Fruit fly (Drosophila melanogaster) whole organism, embryonic: ENCODE results near the gene nkt.

Source experiments
- B-H2 ChIP-seq: fragments of 200-800 bp; sonication (Bioruptor generic); optimal IDR thresholded peaks from 2 replicates; lab custom pipeline; 2018; ENCODE audit warnings: missing biosample characterization, mild to moderate bottlenecking, missing genetic modification characterization
- Blimp-1 ChIP-seq: fragments of 200-800 bp; sonication (Bioruptor generic); optimal IDR thresholded peaks from 3 replicates; lab custom pipeline; 2018; ENCODE audit warnings: missing biosample characterization, missing genetic modification characterization, mild to moderate bottlenecking, moderate library complexity, missing genetic modification reagents
- CG1024 ChIP-seq: fragments of 200-800 bp; sonication (Bioruptor generic); IDR thresholded peaks from 2 replicates; pipeline ENCODE4 v1.3.6; 2022; ENCODE audit warnings: missing biosample characterization, missing genetic modification characterization
- CG11456 ChIP-seq: fragments of 200-800 bp; sonication (Bioruptor generic); IDR thresholded peaks from 3 replicates; pipeline ENCODE4 v1.3.6; 2022; ENCODE audit warnings: missing biosample characterization, missing genetic modification characterization
- CG13424 ChIP-seq: fragments of 200-800 bp; sonication (Bioruptor generic); optimal IDR thresholded peaks from 2 replicates; lab custom pipeline; 2019; ENCODE audit warnings: missing biosample characterization, mild to moderate bottlenecking, missing genetic modification characterization, moderate library complexity
- CG14965 ChIP-seq: fragments of 200-800 bp; sonication (Bioruptor generic); optimal IDR thresholded peaks from 2 replicates; lab custom pipeline; 2016; ENCODE audit warnings: missing biosample characterization, missing genetic modification characterization, borderline replicate concordance
- CG15479 ChIP-seq: fragments of 200-800 bp; sonication (Bioruptor generic); optimal IDR thresholded peaks from 3 replicates; lab custom pipeline; 2019; ENCODE audit warnings: missing biosample characterization, mild to moderate bottlenecking, missing genetic modification characterization, moderate library complexity
- CG1602 ChIP-seq: fragments of 200-800 bp; sonication (Bioruptor generic); optimal IDR thresholded peaks from 3 replicates; lab custom pipeline; 2016; ENCODE audit warnings: missing biosample characterization, missing genetic modification characterization
- CG1647 ChIP-seq: fragments of 200-800 bp; sonication (Bioruptor generic); optimal IDR thresholded peaks from 3 replicates; lab custom pipeline; 2016; ENCODE audit warnings: missing biosample characterization, missing genetic modification characterization
- CG17802 ChIP-seq: fragments of 200-800 bp; sonication (Bioruptor generic); optimal IDR thresholded peaks from 2 replicates; lab custom pipeline; 2018; ENCODE audit warnings: missing biosample characterization, mild to moderate bottlenecking, missing genetic modification characterization, moderate library complexity
- CG2202 ChIP-seq: fragments of 200-800 bp; sonication (Bioruptor generic); optimal IDR thresholded peaks from 2 replicates; lab custom pipeline; 2018; ENCODE audit warnings: missing biosample characterization, mild to moderate bottlenecking, missing genetic modification characterization
- CG30020 ChIP-seq: fragments of 200-800 bp; optimal IDR thresholded peaks from 2 replicates; lab custom pipeline; 2019; ENCODE audit warnings: missing biosample characterization, mild to moderate bottlenecking, missing genetic modification characterization, moderate library complexity
- CG32532 ChIP-seq: fragments of 200-800 bp; sonication (Bioruptor generic); IDR thresholded peaks from 2 replicates; pipeline ENCODE4 v1.3.6; 2022; ENCODE audit warnings: missing biosample characterization, missing genetic modification characterization
- CG3281 ChIP-seq: fragments of 200-800 bp; sonication (Bioruptor generic); optimal IDR thresholded peaks from 3 replicates; lab custom pipeline; 2017; ENCODE audit warnings: missing biosample characterization, mild to moderate bottlenecking, missing genetic modification characterization
- CG3726 ChIP-seq: fragments of 200-800 bp; sonication (Bioruptor generic); IDR thresholded peaks from 3 replicates; pipeline ENCODE4, ENCODE4 v1.3.6; 2022; ENCODE audit warnings: missing biosample characterization, missing genetic modification characterization
- CG43689 ChIP-seq: fragments of 200-800 bp; sonication (Bioruptor generic); IDR thresholded peaks from 2 replicates; pipeline ENCODE4 v1.3.6; 2022; ENCODE audit warnings: missing biosample characterization, missing genetic modification characterization
- CG4404 ChIP-seq: fragments of 200-800 bp; sonication (Bioruptor generic); IDR thresholded peaks from 2 replicates; pipeline ENCODE4 v1.3.6; 2022; ENCODE audit warnings: missing biosample characterization, missing genetic modification characterization
- CG4424 ChIP-seq: fragments of 200-800 bp; sonication (Bioruptor generic); optimal IDR thresholded peaks from 3 replicates; lab custom pipeline; 2016; ENCODE audit warnings: missing biosample characterization, missing genetic modification characterization
- CG6254 ChIP-seq: fragments of 200-800 bp; sonication (Bioruptor generic); optimal IDR thresholded peaks from 3 replicates; lab custom pipeline; 2017; ENCODE audit warnings: mild to moderate bottlenecking, missing biosample characterization, missing genetic modification reagents, missing genetic modification characterization
- CG6791 ChIP-seq: fragments of 200-800 bp; sonication (Bioruptor generic); IDR thresholded peaks from 3 replicates; pipeline ENCODE4 v1.3.6; 2022; ENCODE audit warnings: missing biosample characterization, missing genetic modification characterization; ENCODE audit not compliant: partially characterized antibody
- CG7372 ChIP-seq: fragments of 200-800 bp; sonication (Bioruptor generic); IDR thresholded peaks from 2 replicates; pipeline ENCODE4 v1.3.6; 2022; ENCODE audit warnings: missing biosample characterization, missing genetic modification characterization
- CG7987 ChIP-seq: fragments of 200-800 bp; sonication (Bioruptor generic); optimal IDR thresholded peaks from 2 replicates; lab custom pipeline; 2018; ENCODE audit warnings: missing biosample characterization, mild to moderate bottlenecking, missing genetic modification characterization, moderate library complexity
- CG8924 ChIP-seq: fragments of 200-800 bp; optimal IDR thresholded peaks from 3 replicates; lab custom pipeline; 2019; ENCODE audit warnings: missing biosample characterization, mild to moderate bottlenecking, missing genetic modification characterization, moderate library complexity
- CG8944 ChIP-seq: fragments of 200-800 bp; sonication (Bioruptor generic); optimal IDR thresholded peaks from 3 replicates; lab custom pipeline; 2016; ENCODE audit warnings: missing biosample characterization, missing genetic modification characterization
- CTCF ChIP-seq: fragments of 200-800 bp; sonication (Bioruptor generic); optimal IDR thresholded peaks from 2 replicates; lab custom pipeline; 2017; ENCODE audit warnings: missing biosample characterization, mild to moderate bottlenecking, missing genetic modification characterization, moderate library complexity
- D ChIP-seq, 2 experiments: fragments of 200-800 bp in 1 of 2; fragments of >200 bp in 1 of 2; sonication (Bioruptor generic) in 1 of 2; optimal IDR thresholded peaks; 2 replicates in 1 of 2; 3 replicates in 1 of 2; lab custom pipeline; 2017; ENCODE audit warnings: mild to moderate bottlenecking in 1 of 2, missing biosample characterization in 1 of 2, missing genetic modification characterization in 1 of 2, missing genetic modification reagents in 1 of 2
- D19A ChIP-seq: fragments of 200-800 bp; optimal IDR thresholded peaks from 3 replicates; lab custom pipeline; 2019; ENCODE audit warnings: missing biosample characterization, mild to moderate bottlenecking, missing genetic modification characterization, moderate library complexity
- Dad ChIP-seq: fragments of 200-800 bp; sonication (Bioruptor generic); optimal IDR thresholded peaks from 3 replicates; lab custom pipeline; 2016; ENCODE audit warnings: missing biosample characterization, missing genetic modification characterization
- Dip3 ChIP-seq: fragments of 200-800 bp; sonication (Bioruptor generic); optimal IDR thresholded peaks from 3 replicates; lab custom pipeline; 2016; ENCODE audit warnings: missing biosample characterization, missing genetic modification characterization
- E2f2 ChIP-seq: fragments of 200-800 bp; sonication (Bioruptor generic); IDR thresholded peaks from 2 replicates; pipeline ENCODE4 v1.3.6; 2022; ENCODE audit warnings: missing biosample characterization, missing genetic modification characterization
- Fer2 ChIP-seq: fragments of 200-800 bp; sonication (Bioruptor generic); optimal IDR thresholded peaks from 2 replicates; lab custom pipeline; 2018; ENCODE audit warnings: missing biosample characterization, mild to moderate bottlenecking, missing genetic modification characterization, moderate library complexity
- NFAT ChIP-seq: fragments of 200-800 bp; sonication (Bioruptor generic); IDR thresholded peaks from 2 replicates; pipeline ENCODE4 v1.3.6; 2022; ENCODE audit warnings: missing biosample characterization, missing genetic modification characterization
- NK7.1 ChIP-seq: fragments of 200-800 bp; sonication (Bioruptor generic); optimal IDR thresholded peaks from 3 replicates; lab custom pipeline; 2016; ENCODE audit warnings: missing biosample characterization, missing genetic modification characterization
- Oaz ChIP-seq: fragments of 200-800 bp; sonication (Bioruptor generic); IDR thresholded peaks from 2 replicates; pipeline ENCODE4 v1.3.6; 2022; ENCODE audit warnings: missing biosample characterization, missing genetic modification characterization
- Rfx ChIP-seq: fragments of 200-800 bp; sonication (Bioruptor generic); IDR thresholded peaks from 2 replicates; pipeline ENCODE4 v1.3.6; 2022; ENCODE audit warnings: missing biosample characterization, missing genetic modification characterization
- Spps ChIP-seq: fragments of 200-800 bp; sonication (Bioruptor generic); optimal IDR thresholded peaks from 2 replicates; lab custom pipeline; 2018; ENCODE audit warnings: missing biosample characterization, mild to moderate bottlenecking, missing genetic modification characterization
- ato ChIP-seq: fragments of 200-800 bp; sonication (Bioruptor generic); IDR thresholded peaks from 2 replicates; pipeline ENCODE4 v1.3.6; 2022; ENCODE audit warnings: missing biosample characterization, missing genetic modification characterization; ENCODE audit not compliant: partially characterized antibody
- bowl ChIP-seq: fragments of 200-800 bp; sonication (Bioruptor generic); IDR thresholded peaks from 2 replicates; pipeline ENCODE4 v1.3.6; 2022; ENCODE audit warnings: missing biosample characterization, missing genetic modification characterization
- cato ChIP-seq: fragments of 200-800 bp; sonication (Bioruptor generic); optimal IDR thresholded peaks from 2 replicates; lab custom pipeline; 2016; ENCODE audit warnings: missing biosample characterization, missing genetic modification characterization, borderline replicate concordance
- en ChIP-seq: fragments of 200-800 bp; sonication (Bioruptor generic); optimal IDR thresholded peaks from 2 replicates; lab custom pipeline; 2016; ENCODE audit warnings: missing biosample characterization, missing genetic modification characterization
- fd64A ChIP-seq: fragments of 200-800 bp; sonication (Bioruptor generic); optimal IDR thresholded peaks from 3 replicates; lab custom pipeline; 2018; ENCODE audit warnings: missing biosample characterization, mild to moderate bottlenecking, missing genetic modification characterization
- klu ChIP-seq: fragments of 200-800 bp; sonication (Bioruptor generic); IDR thresholded peaks from 2 replicates; pipeline ENCODE4 v1.3.6; 2022; ENCODE audit warnings: missing biosample characterization, missing genetic modification characterization
- nerfin-2 ChIP-seq: fragments of 200-800 bp; sonication (Bioruptor generic); IDR thresholded peaks from 2 replicates; pipeline ENCODE4 v1.3.6; 2022; ENCODE audit warnings: missing biosample characterization, missing genetic modification characterization; ENCODE audit not compliant: partially characterized antibody
- row ChIP-seq: fragments of 200-800 bp; sonication (Bioruptor generic); IDR thresholded peaks from 3 replicates; pipeline ENCODE4 v1.3.6; 2022; ENCODE audit warnings: missing biosample characterization, missing genetic modification characterization
- sd ChIP-seq: fragments of 200-800 bp; sonication (Bioruptor generic); optimal IDR thresholded peaks from 3 replicates; lab custom pipeline; 2018; ENCODE audit warnings: missing biosample characterization, mild to moderate bottlenecking, missing genetic modification characterization, moderate library complexity
- toy ChIP-seq: fragments of 200-800 bp; sonication (Bioruptor generic); IDR thresholded peaks from 2 replicates; pipeline ENCODE4 v1.3.6; 2022; ENCODE audit warnings: missing biosample characterization, missing genetic modification characterization
- trem ChIP-seq: fragments of 200-800 bp; optimal IDR thresholded peaks from 3 replicates; lab custom pipeline; 2019; ENCODE audit warnings: missing biosample characterization, mild to moderate bottlenecking, missing genetic modification characterization, moderate library complexity
- zen ChIP-seq: fragments of 200-800 bp; sonication (Bioruptor generic); optimal IDR thresholded peaks from 3 replicates; lab custom pipeline; 2018; ENCODE audit warnings: missing biosample characterization, mild to moderate bottlenecking, missing genetic modification characterization, moderate library complexity

Gene nkt

DNA sequence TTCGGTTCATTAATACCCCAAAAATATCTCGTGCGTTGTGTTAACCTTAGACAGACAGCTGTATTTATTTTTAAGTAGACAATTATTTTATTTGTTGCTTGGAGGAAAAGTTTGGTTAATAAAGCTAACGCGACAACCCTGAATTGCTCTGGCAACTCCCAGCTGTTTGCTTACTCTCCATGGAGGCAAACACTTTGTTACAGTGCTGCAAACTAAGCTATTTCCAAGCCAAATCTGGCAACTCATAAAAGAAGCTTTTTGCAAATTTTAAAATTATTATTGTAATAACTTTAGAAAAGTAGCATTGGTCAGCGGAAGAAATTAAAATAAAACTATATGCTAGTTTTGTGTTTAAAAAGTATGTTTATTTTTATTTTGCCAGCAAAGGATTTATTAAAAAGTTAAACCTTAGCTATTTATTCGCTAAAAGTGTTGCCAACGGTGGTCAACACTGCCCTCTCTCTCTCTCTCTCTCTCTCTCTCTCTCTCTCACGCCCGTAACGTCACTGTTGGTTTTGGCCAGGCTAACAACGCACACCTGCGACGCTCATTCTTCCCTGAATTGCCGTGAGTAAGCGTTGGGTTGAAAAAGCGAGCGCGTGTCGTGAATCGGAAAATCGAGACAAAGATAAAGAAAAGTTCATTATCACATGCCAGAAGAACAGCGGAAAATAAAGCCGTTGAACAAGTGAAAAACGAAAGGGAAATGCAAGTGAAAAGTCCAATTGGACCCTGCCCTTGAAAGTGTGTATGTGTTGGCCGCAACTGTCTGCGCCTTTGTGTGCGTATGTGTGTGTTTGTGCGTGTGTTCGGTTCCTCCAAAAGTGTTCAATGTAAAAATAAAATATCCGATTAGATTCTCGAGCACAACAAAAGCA, 14.3 kb downstream of the nkt start (continued):
- TF ChIP-seq toy (GFP tag; lab: Robert Waterston, UW) = peak; percentile 85
- peak; percentile 90 for TF ChIP-seq CG3281 (GFP tag; lab: Kevin White, UChicago)
- no peak for TF ChIP-seq CG6791 (GFP tag; lab: Robert Waterston, UW)
- TF ChIP-seq row (GFP tag; lab: Robert Waterston, UW) = peak; percentile 99
- peak; percentile 39 for TF ChIP-seq CTCF (GFP tag; lab: Kevin White, UChicago)
- peak; percentile 62 for TF ChIP-seq zen (tag; lab: Kevin White, UChicago)
- peak; percentile 2 for TF ChIP-seq CG30020 (tag; lab: Kevin White, UChicago)
- peak; percentile 82 for TF ChIP-seq CG4424 (GFP tag; lab: Kevin White, UChicago)
- peak; percentile 83; the same call in 1 of the 3 replicates for TF ChIP-seq CG3726 (GFP tag; lab: Robert Waterston, UW)
- TF ChIP-seq CG1602 (GFP tag; lab: Kevin White, UChicago) = peak; percentile 75
- TF ChIP-seq CG17802 (tag; lab: Kevin White, UChicago) = peak; percentile 57
- TF ChIP-seq NFAT = peak; percentile 94
- peak; percentile 78 for TF ChIP-seq Oaz (GFP tag; lab: Robert Waterston, UW)
- TF ChIP-seq Fer2 (tag; lab: Kevin White, UChicago) = peak; percentile 63
- TF ChIP-seq CG43689 (GFP tag; lab: Robert Waterston, UW) = peak; percentile 61
- TF ChIP-seq cato (GFP tag; lab: Kevin White, UChicago) = peak; percentile 66
- no peak for TF ChIP-seq ato (GFP tag; lab: Robert Waterston, UW)
- peak; percentile 80 for TF ChIP-seq NK7.1 (GFP tag; lab: Kevin White, UChicago)
- peak; percentile 67 for TF ChIP-seq D19A (tag; lab: Kevin White, UChicago)
- peak; percentile 90 for TF ChIP-seq CG1647 (GFP tag; lab: Kevin White, UChicago)
- TF ChIP-seq sd (tag; lab: Kevin White, UChicago) = peak; percentile 58
- peak; percentile 71 for TF ChIP-seq E2f2 (GFP tag; lab: Robert Waterston, UW)
- peak; percentile 88 for TF ChIP-seq CG8924 (tag; lab: Kevin White, UChicago)
- peak; percentile 97 for TF ChIP-seq Rfx (GFP tag; lab: Robert Waterston, UW)
- peak; percentile 98 for TF ChIP-seq CG32532 (GFP tag; lab: Robert Waterston, UW)
- peak; percentile 77 for TF ChIP-seq trem
- TF ChIP-seq CG8944 (GFP tag; lab: Kevin White, UChicago) = peak; percentile 80
- TF ChIP-seq bowl (GFP tag; lab: Robert Waterston, UW) = peak; percentile 82
- peak; percentile 96 for TF ChIP-seq CG11456 (GFP tag; lab: Robert Waterston, UW)
- peak; percentile 84 for TF ChIP-seq D (optimal IDR thresholded peaks at IDR 0.05; lab: Kevin White, UChicago)
- TF ChIP-seq D (GFP tag; optimal IDR thresholded peaks at IDR 0.05; lab: Kevin White, UChicago) = peak; percentile 65
- peak; percentile 51 for TF ChIP-seq Spps (tag; lab: Kevin White, UChicago)
- no peak for TF ChIP-seq CG15479 (GFP tag; lab: Kevin White, UChicago)
- peak; percentile 56 for TF ChIP-seq B-H2 (GFP tag; lab: Kevin White, UChicago)
- TF ChIP-seq CG6254 (GFP tag; lab: Kevin White, UChicago) = peak; percentile 81
- TF ChIP-seq CG1024 = peak; percentile 78
- TF ChIP-seq CG2202 = peak; percentile 74
- TF ChIP-seq Dad (GFP tag; lab: Kevin White, UChicago) = peak; percentile 70
- TF ChIP-seq CG13424 (tag; lab: Kevin White, UChicago) = peak; percentile 77
- TF ChIP-seq Dip3 (GFP tag; lab: Kevin White, UChicago) = peak; percentile 88
- TF ChIP-seq CG4404 (GFP tag; lab: Robert Waterston, UW) = peak; percentile 82
- 0 out of 2 replicates have a peak, but pooled peaks have one; percentile 34 for TF ChIP-seq nerfin-2 (GFP tag; lab: Robert Waterston, UW)
- peak; percentile 98 for TF ChIP-seq Blimp-1 (GFP tag; lab: Kevin White, UChicago)
- peak; percentile 90 for TF ChIP-seq CG7372
- peak; percentile 65 for TF ChIP-seq CG14965 (GFP tag; lab: Kevin White, UChicago)
- TF ChIP-seq klu (GFP tag; lab: Robert Waterston, UW) = peak; percentile 83
- TF ChIP-seq fd64A (GFP tag; lab: Kevin White, UChicago) = peak; percentile 77
- peak; percentile 75 for TF ChIP-seq CG7987
- peak; percentile 82 for TF ChIP-seq en (GFP tag; lab: Kevin White, UChicago)
